Fruit fly (Drosophila melanogaster) Kc167 (cell line): ENCODE measurements around the gene RpS20.

Experiments used
- Myc ChIP-seq: fragments of >200 bp; optimal IDR thresholded peaks from 2 replicates; lab custom pipeline; 2017; ENCODE audit warnings: missing external identifiers
- Sin3A ChIP-seq: fragments of >200 bp; optimal IDR thresholded peaks from 2 replicates; lab custom pipeline; 2018; ENCODE audit warnings: missing external identifiers
- h ChIP-seq: fragments of >200 bp; optimal IDR thresholded peaks from 3 replicates; lab custom pipeline; 2018; ENCODE audit warnings: missing external identifiers
- insv ChIP-seq: fragments of >200 bp; optimal IDR thresholded peaks from 3 replicates; lab custom pipeline; 2018; ENCODE audit warnings: missing external identifiers
- psq ChIP-seq: fragments of >200 bp; optimal IDR thresholded peaks from 2 replicates; lab custom pipeline; 2017; ENCODE audit warnings: missing external identifiers
- ttk ChIP-seq: sonication (Bioruptor generic); optimal IDR thresholded peaks from 2 replicates; lab custom pipeline; 2017; ENCODE audit warnings: missing external identifiers

The RpS20 gene

DNA sequence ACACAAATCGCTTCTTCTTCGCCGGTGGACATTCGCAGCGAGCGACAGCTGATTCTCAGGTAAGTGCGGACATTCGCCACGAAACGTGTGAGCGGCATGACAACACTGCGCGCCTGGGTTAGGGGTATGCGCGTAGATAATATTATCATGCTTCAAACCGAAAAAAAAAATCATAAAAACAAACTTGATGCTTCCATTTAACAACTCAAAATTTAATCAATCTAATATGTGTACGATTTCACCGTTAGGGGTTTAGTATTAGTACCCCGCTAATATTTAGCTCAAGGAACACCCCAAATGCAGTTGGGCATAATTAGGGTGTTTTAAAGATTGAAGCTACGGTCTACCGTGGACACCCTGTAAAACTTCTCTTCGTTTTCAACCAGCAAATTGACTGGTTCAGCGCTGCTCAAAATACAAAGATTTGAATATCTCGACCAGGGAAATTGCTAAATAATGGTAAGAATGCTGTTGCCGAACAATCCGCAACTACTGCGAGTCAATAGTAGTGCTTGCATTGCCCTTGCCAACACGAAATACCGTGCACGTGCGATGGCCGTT, at the start of gene RpS20, which contains the start of gene CG17271:
RpS20 (plus strand) TSS at position 367 of the 561 bp plus-strand sequence.
CG17271 (minus strand) TSS at position 34 of the 561 bp plus-strand sequence.
- TF ChIP-seq ttk (no peak), Myc (lab: Kevin White, UChicago) (no peak), Sin3A (lab: Kevin White, UChicago) (no peak)

DNA sequence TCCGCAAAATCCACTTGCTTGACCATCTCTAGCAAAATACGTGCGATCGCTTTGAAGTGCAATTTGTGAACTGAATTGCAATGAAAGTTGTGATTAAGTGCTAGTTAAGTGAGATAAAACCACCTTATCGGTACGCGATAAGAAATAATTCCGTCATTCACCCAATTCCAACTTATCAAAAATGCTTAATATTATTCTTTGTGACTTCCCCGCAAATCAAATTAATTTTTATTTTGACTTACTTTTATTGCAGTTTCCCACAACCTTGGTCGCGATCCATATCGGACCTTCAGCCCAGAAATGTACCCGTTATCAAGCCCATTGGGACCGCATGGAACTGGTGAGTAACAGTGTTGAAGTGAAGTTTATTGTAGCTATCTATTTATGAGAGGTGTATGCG, 49.4 kb upstream of the RpS20 start, which contains the start of gene Takl1:
Takl1 (minus strand) TSS at position 59 of the 400 bp plus-strand sequence.
- no peak for TF ChIP-seq Myc (lab: Kevin White, UChicago)
- no peak for TF ChIP-seq insv (lab: Kevin White, UChicago)
- TF ChIP-seq h, result no peak
- no peak for TF ChIP-seq Sin3A (lab: Kevin White, UChicago)
- no peak for TF ChIP-seq ttk
- no peak for TF ChIP-seq psq (lab: Kevin White, UChicago)

DNA sequence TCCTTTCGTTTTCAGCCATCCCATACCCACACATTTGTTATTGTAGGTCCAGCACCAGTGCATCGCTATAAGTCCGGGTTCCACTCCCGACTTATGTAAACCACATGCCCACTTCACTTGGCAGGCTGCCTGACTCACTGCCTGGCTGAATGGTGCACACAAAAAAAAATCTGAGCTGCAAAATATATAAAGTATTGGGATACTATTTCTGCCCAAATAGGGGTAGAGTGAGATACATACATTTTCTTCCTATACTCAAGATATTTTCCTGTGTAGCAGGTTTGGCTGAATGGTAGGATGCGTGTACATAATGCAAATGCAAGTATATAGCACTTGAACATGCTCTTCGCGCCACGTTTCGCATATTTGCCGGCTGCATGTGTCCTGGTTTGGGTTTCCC, 48.8 kb upstream of the RpS20 start:
- TF ChIP-seq psq (lab: Kevin White, UChicago), result no peak
- TF ChIP-seq h, result no peak
- TF ChIP-seq Sin3A (lab: Kevin White, UChicago), result no peak
- no peak for TF ChIP-seq ttk
- no peak for TF ChIP-seq Myc (lab: Kevin White, UChicago)
- TF ChIP-seq insv (lab: Kevin White, UChicago), result no peak

DNA sequence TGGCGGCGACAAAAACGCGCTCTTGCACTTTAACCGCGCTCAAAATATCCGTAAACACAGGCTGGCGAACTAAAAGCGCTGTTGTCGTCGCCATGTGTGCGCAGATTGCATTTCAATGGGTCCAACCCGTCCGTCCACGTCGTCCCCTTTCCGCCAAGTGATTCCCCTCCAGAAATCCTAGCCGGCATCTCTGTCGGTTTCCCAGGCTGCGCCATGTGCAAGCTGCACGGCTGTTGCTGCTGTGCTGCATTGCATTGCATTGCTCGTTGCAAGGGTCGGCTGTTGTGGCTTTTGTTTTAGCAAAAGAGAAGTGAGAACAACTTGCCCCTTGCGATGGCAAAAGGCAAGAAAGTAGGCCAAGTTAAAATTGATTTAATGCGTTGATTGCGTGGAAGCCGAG, 47.9 kb upstream of the RpS20 start:
- TF ChIP-seq insv (lab: Kevin White, UChicago) (no peak), h (no peak), psq (lab: Kevin White, UChicago) (no peak), Sin3A (lab: Kevin White, UChicago) (no peak), ttk (no peak), Myc (lab: Kevin White, UChicago) (no peak)

DNA sequence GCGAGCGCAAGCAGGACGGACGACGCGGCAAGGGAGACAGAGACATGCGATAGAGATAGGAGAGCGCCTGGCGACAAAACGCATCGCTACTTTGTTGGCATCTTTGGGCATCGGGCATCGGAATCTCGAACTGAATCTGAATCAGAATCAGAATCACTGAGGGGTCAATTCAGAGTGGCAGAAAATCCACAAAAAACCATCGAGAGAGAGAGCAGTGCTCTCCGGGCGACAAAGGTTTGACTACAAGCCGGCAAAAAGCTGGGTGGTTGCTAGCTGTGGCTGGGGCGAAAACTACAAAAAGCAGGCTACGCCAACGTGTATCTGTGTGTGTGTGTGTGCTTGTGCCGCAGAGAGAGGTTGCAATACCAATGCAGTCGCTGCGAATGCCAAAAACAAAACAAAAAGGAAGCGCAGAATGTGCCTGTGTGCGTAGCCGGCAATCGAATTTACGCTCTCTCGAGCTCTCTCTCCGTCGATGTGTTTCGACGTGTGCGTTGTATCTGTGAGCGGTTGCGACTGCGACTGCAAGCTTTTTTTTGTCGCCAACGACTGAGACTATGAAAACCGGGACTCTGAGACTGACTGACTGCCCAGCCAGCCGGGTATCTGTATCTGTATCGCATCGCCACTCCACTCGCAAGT, 43.6 kb upstream of the RpS20 start:
- TF ChIP-seq h (no peak), Sin3A (lab: Kevin White, UChicago) (no peak), psq (lab: Kevin White, UChicago) (no peak), Myc (lab: Kevin White, UChicago) (no peak), insv (lab: Kevin White, UChicago) (no peak), ttk (no peak)

DNA sequence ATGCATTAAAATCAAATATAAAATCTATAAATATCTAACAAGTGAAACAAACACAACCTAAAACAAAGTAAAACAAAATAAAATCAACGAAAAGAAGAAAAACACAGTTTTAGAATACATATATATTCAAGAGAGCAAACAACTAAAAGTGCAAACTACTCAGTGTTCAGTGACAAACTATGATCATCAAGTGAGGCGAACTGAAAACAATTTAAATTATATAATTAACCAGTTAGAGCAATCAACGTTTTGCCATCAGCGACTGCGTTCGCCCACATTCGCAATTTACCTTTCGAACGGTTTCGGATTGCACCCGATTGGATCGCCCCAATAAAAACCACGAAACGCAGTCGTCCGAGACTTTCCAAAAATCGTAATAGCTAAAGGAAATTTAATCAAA, 42.4 kb upstream of the RpS20 start:
- TF ChIP-seq Myc (lab: Kevin White, UChicago), result no peak
- no peak for TF ChIP-seq psq (lab: Kevin White, UChicago)
- TF ChIP-seq h, result no peak
- no peak for TF ChIP-seq ttk
- TF ChIP-seq insv (lab: Kevin White, UChicago), result no peak

DNA sequence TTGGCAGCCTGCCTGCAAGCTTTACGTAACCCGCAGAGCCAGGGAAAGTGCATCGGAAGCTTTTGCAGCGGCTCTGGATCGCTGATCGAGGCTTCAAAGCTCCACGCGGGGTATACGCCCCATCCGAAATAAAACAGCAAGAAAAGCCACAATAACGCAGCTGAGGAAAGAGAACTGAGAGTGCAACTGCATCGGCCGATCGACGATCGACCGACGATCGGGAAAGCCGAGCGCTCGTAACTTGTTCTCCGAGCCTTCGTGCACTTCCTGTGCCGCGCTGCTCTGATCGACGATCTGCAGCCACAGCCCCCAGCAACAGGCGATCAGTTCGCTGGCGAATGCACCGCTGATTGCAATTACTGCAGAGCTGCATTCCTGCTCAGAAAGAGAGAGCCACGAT, 42.0 kb upstream of the RpS20 start:
- TF ChIP-seq psq (lab: Kevin White, UChicago), result no peak
- TF ChIP-seq ttk, result no peak
- no peak for TF ChIP-seq Myc (lab: Kevin White, UChicago)
- no peak for TF ChIP-seq Sin3A (lab: Kevin White, UChicago)
- TF ChIP-seq h, result no peak
- TF ChIP-seq insv (lab: Kevin White, UChicago), result no peak

DNA sequence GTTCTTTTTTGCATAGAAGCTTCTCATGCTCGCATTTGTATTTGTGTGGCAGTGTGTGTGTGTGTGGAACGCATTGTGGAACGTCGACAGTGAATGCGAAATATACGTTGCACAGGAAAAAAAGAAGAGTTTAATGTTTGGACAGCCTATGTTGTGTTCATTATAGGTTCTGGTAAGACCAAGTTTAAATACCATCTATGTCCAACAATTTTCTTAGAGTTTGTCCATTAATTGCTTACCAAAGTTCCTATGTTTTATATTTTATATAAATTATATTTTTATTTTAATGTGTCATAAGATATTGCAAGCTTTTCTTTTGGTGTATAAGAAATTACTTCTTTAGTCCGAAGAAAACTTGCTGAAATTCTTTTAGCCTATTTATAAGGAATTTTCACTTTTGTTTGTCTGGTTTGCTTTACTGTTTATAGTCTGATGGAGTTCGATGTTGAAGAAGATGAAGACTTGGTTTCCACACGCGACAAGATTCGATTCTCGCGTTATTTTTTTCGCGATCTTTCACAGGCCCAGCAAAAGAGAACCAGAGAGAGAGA, 39.8 kb upstream of the RpS20 start:
- TF ChIP-seq insv (lab: Kevin White, UChicago) (no peak), psq (lab: Kevin White, UChicago) (no peak), Myc (lab: Kevin White, UChicago) (no peak), ttk (no peak), Sin3A (lab: Kevin White, UChicago) (no peak), h (no peak)

DNA sequence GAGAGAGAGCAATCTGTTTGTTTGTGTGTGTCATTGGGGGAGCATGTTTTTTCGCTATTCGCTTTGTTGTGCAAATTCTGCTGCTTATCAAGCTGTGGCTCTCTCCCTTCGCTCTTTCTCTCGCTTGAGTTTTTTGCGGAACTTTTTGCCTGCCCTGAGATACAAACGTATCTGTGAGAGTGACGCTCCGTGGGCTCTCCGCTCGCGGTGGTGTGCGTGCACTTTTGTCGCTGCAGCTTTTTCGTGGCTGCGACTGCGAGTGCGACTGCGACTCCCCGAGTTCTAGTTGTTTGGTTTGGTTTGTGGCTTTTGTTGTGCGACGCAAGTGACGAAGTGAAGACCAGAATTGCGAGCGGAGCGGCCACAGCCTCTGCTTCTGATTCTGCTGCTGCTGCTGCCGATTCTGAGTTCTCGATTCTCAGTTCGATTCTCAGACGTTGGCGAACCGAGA, 39.3 kb upstream of the RpS20 start:
- TF ChIP-seq Sin3A (lab: Kevin White, UChicago), result no peak
- no peak for TF ChIP-seq Myc (lab: Kevin White, UChicago)
- no peak for TF ChIP-seq psq (lab: Kevin White, UChicago)
- TF ChIP-seq ttk, result no peak
- peak; percentile 72 for TF ChIP-seq insv (lab: Kevin White, UChicago)
- no peak for TF ChIP-seq h

DNA sequence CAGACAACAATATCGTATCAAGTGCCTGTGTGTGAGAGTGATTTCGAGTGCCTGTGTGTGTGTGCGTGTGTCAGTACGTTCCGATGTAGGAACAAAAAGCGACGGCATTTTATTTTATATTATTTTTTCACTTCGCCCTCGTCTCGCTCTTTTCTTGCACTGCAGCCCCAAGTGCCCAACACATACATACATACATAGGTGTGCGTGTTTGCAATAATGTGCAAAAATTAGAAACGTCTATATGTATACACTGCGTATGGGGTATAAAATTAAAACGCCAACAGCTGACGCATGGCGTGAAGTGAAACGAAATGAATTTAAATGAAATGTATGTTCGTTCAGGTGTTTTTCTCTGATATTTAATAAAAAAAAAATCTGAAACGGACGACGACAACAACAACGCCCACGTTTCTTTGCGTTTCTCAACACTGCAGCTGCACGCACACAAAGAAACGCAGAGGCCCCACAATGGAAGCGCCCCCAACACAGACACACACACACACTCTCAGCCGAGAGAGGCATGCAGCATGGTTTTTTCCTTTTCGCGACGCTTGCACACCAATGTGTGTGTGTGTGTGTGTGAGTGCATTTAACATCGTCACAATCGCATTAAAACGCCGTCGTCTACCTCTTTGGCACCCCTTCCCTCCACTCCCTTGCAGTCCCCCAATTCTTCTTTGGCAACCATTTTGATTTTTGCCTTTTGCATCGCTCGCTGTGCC, 38.1 kb upstream of the RpS20 start:
- TF ChIP-seq insv (lab: Kevin White, UChicago) (no peak), psq (lab: Kevin White, UChicago) (no peak), Myc (lab: Kevin White, UChicago) (no peak), Sin3A (lab: Kevin White, UChicago) (no peak), h (no peak), ttk (no peak)

DNA sequence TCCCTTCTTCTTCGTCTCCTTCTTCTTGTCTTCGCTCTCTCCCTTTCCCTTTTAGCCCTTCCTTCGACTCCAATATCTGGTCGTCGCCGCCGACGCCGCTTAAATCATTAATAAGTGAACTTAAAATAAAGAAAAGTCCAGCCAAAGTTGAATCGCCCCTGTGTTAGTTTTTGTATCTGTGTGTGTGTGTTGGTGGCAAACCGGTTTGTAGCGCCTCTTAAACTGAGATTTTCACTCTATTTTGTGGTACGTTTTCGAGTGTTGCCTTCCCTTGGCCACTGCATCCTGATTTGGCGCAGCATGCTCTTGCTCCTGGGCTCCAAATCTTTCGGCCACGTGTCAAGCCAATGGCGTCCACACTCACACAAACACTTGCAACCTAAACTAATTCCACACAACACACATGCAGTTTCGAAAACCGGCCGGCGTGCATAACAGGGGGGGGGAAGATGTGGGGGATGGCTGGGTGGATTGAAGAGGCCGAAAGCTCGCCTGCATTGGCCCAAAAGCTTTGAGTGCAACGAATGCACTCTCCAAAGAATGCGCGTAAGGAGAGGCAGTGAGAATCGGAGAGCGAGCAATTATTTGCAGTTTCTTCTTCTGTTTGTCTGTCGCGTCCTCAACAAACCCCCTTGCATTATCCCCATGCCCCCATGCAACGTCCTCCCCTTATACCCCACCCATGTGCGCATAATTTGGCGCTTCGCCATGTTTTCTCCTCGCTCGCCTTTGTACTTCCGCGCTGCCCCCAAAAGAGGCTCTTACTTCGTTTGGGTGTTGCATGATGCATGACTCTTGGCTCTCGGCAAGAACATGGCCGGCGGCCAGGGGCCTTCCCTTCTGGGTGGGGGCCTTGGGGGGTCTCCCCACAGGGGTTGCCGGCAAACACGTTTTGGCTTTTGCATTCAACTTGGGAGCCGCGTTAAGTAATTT, 37.3 kb upstream of the RpS20 start:
- TF ChIP-seq h (no peak), Sin3A (lab: Kevin White, UChicago) (no peak), ttk (no peak), insv (lab: Kevin White, UChicago) (no peak), psq (lab: Kevin White, UChicago) (no peak), Myc (lab: Kevin White, UChicago) (no peak)
